Fruit fly (Drosophila melanogaster) Kc167 (cell line): ENCODE data around the gene CG12253.

Experiments
- Myc ChIP-seq: fragments of >200 bp; optimal IDR thresholded peaks from 2 replicates; lab custom pipeline; 2017; ENCODE audit warnings: missing external identifiers
- Sin3A ChIP-seq: fragments of >200 bp; optimal IDR thresholded peaks from 2 replicates; lab custom pipeline; 2018; ENCODE audit warnings: missing external identifiers
- h ChIP-seq: fragments of >200 bp; optimal IDR thresholded peaks from 3 replicates; lab custom pipeline; 2018; ENCODE audit warnings: missing external identifiers
- insv ChIP-seq: fragments of >200 bp; optimal IDR thresholded peaks from 3 replicates; lab custom pipeline; 2018; ENCODE audit warnings: missing external identifiers
- psq ChIP-seq: fragments of >200 bp; optimal IDR thresholded peaks from 2 replicates; lab custom pipeline; 2017; ENCODE audit warnings: missing external identifiers
- ttk ChIP-seq: sonication (Bioruptor generic); optimal IDR thresholded peaks from 2 replicates; lab custom pipeline; 2017; ENCODE audit warnings: missing external identifiers

- TF ChIP-seq h (lab: Kevin White, UChicago) (no peak), psq (lab: Kevin White, UChicago) (no peak), ttk (lab: Kevin White, UChicago) (no peak), insv (lab: Kevin White, UChicago) (no peak), Myc (no peak), Sin3A (no peak)
Measured at dm6 chr2L:10987370-10987853, at the start of gene CG12253, which contains the start of gene piwi.
